Worm (Caenorhabditis elegans) whole organism, young adult: ENCODE data around the gene cylc-1.

ENCODE experiments used
- B0019.2 ChIP-seq: fragments of 200-800 bp; sonication (Bioruptor generic); conservative IDR thresholded peaks from 2 replicates; pipeline ENCODE4 v1.3.6; 2022; ENCODE audit warnings: missing genetic modification reagents, missing genetic modification characterization, missing compliant biosample characterization
- D2030.7 ChIP-seq: fragments of 200-800 bp; sonication (Bioruptor generic); IDR thresholded peaks from 2 replicates; pipeline ENCODE4 v1.3.6; 2022; ENCODE audit warnings: missing genetic modification reagents, missing genetic modification characterization, missing compliant biosample characterization
- F10E7.11 ChIP-seq: sonication (generic microtip); optimal IDR thresholded peaks from 2 replicates; lab custom pipeline; 2017; ENCODE audit warnings: mild to moderate bottlenecking, missing genetic modification characterization, moderate library complexity, missing compliant biosample characterization
- F22D6.2 ChIP-seq: sonication (generic microtip); optimal IDR thresholded peaks from 2 replicates; lab custom pipeline; 2016; ENCODE audit warnings: mild to moderate bottlenecking, missing genetic modification characterization, missing compliant biosample characterization
- F39B2.1 ChIP-seq: fragments of 200-800 bp; sonication (Bioruptor generic); IDR thresholded peaks from 2 replicates; pipeline ENCODE4 v1.3.6; 2022; ENCODE audit warnings: missing genetic modification reagents, missing genetic modification characterization, missing compliant biosample characterization
- K11D2.4 ChIP-seq: fragments of 200-800 bp; sonication (Bioruptor generic); IDR thresholded peaks from 2 replicates; pipeline ENCODE4 v1.3.6; 2022; ENCODE audit warnings: missing genetic modification reagents, missing genetic modification characterization, missing compliant biosample characterization
- Y53F4B.3 ChIP-seq: fragments of 200-800 bp; sonication (Bioruptor generic); IDR thresholded peaks from 2 replicates; pipeline ENCODE4 v1.3.6; 2022; ENCODE audit warnings: missing genetic modification reagents, missing genetic modification characterization, missing compliant biosample characterization
- Y56A3A.18 ChIP-seq: fragments of 200-800 bp; sonication (Bioruptor generic); IDR thresholded peaks from 2 replicates; pipeline ENCODE4 v1.3.6; 2022; ENCODE audit warnings: missing genetic modification reagents, missing genetic modification characterization, missing compliant biosample characterization
- Y95B8A.8 ChIP-seq: fragments of 200-800 bp; sonication (Bioruptor generic); IDR thresholded peaks from 2 replicates; pipeline ENCODE4 v1.3.6; 2022; ENCODE audit warnings: missing genetic modification reagents, missing genetic modification characterization, missing compliant biosample characterization
- ama-1 ChIP-seq, 3 experiments: fragments of 150-350 bp in 1 of 3; sonication (generic microtip) in 2 of 3; optimal IDR thresholded peaks; 2 replicates each; lab custom pipeline; 2014 to 2018; ENCODE audit warnings: missing biosample characterization in 2 of 3, missing genetic modification characterization in 2 of 3, missing genetic modification reagents in 2 of 3
- attf-3 ChIP-seq: fragments of 200-800 bp; sonication (Bioruptor generic); conservative IDR thresholded peaks from 2 replicates; pipeline ENCODE4 v1.3.6; 2022; ENCODE audit warnings: missing genetic modification reagents, missing genetic modification characterization, missing compliant biosample characterization
- attf-5 ChIP-seq: fragments of 200-800 bp; sonication (Bioruptor generic); optimal IDR thresholded peaks from 2 replicates; lab custom pipeline; 2018; ENCODE audit warnings: mild to moderate bottlenecking, missing genetic modification characterization, missing compliant biosample characterization
- bed-1 ChIP-seq: fragments of 200-800 bp; sonication (Bioruptor generic); IDR thresholded peaks from 2 replicates; pipeline ENCODE4 v1.3.6; 2022; ENCODE audit warnings: missing genetic modification reagents, missing genetic modification characterization, missing compliant biosample characterization
- ceh-58 ChIP-seq: fragments of 200-800 bp; sonication (Bioruptor generic); IDR thresholded peaks from 2 replicates; pipeline ENCODE4 v1.3.6; 2022; ENCODE audit warnings: missing genetic modification characterization, missing compliant biosample characterization
- ceh-91 ChIP-seq: fragments of 200-800 bp; sonication (Bioruptor generic); IDR thresholded peaks from 2 replicates; pipeline ENCODE4 v1.3.6; 2022; ENCODE audit warnings: missing genetic modification reagents, missing genetic modification characterization, missing compliant biosample characterization
- chd-7 ChIP-seq: sonication (generic microtip); optimal IDR thresholded peaks from 2 replicates; lab custom pipeline; 2016; ENCODE audit warnings: mild to moderate bottlenecking, missing genetic modification characterization, moderate library complexity, missing compliant biosample characterization
- dpl-1 ChIP-seq: fragments of 150-350 bp; optimal IDR thresholded peaks from 2 replicates; lab custom pipeline; 2014; ENCODE audit warnings: missing biosample characterization, missing genetic modification reagents, missing genetic modification characterization
- efl-1 ChIP-seq: fragments of 150-350 bp; optimal IDR thresholded peaks from 2 replicates; lab custom pipeline; 2014; ENCODE audit warnings: missing biosample characterization, missing genetic modification reagents, missing genetic modification characterization
- egl-18 ChIP-seq: fragments of 200-800 bp; sonication (Bioruptor generic); IDR thresholded peaks from 2 replicates; pipeline ENCODE4 v1.3.6; 2022; ENCODE audit warnings: missing genetic modification reagents, missing genetic modification characterization, missing compliant biosample characterization
- egrh-3 ChIP-seq: fragments of 200-800 bp; sonication (Bioruptor generic); IDR thresholded peaks from 2 replicates; pipeline ENCODE4 v1.3.6; 2022; ENCODE audit warnings: missing genetic modification reagents, missing genetic modification characterization, missing compliant biosample characterization
- fkh-3 ChIP-seq: sonication (generic microtip); optimal IDR thresholded peaks from 2 replicates; lab custom pipeline; 2016; ENCODE audit warnings: mild to moderate bottlenecking, missing genetic modification characterization, missing compliant biosample characterization
- him-1 ChIP-seq: sonication (generic microtip); optimal IDR thresholded peaks from 2 replicates; lab custom pipeline; 2016; ENCODE audit warnings: missing genotype, missing genetic modification reagents, missing genetic modification characterization, missing compliant biosample characterization
- hmg-1.2 ChIP-seq: fragments of 200-800 bp; sonication (Bioruptor generic); IDR thresholded peaks from 2 replicates; pipeline ENCODE4 v1.3.6; 2022; ENCODE audit warnings: missing genetic modification reagents, missing genetic modification characterization, missing compliant biosample characterization
- lin-35 ChIP-seq, 3 experiments: fragments of 150-350 bp in 2 of 3; sonication (generic microtip) in 1 of 3; optimal IDR thresholded peaks; 2 replicates each; lab custom pipeline; 2014 to 2018; ENCODE audit warnings: missing biosample characterization in 3 of 3, missing genetic modification characterization in 3 of 3, missing genetic modification reagents in 3 of 3
- lin-40 ChIP-seq: sonication (generic microtip); optimal IDR thresholded peaks from 2 replicates; lab custom pipeline; 2016; ENCODE audit warnings: missing genetic modification characterization, mild to moderate bottlenecking, missing compliant biosample characterization, missing genotype, missing genetic modification reagents
- lin-54 ChIP-seq: fragments of 200-800 bp; sonication (Bioruptor generic); optimal IDR thresholded peaks from 2 replicates; lab custom pipeline; 2018; ENCODE audit warnings: mild to moderate bottlenecking, missing genetic modification characterization, missing compliant biosample characterization
- madf-3 ChIP-seq: fragments of 200-800 bp; sonication (Bioruptor generic); IDR thresholded peaks from 2 replicates; pipeline ENCODE4 v1.3.6; 2022; ENCODE audit warnings: missing genetic modification reagents, missing genetic modification characterization, missing compliant biosample characterization
- mcd-1 ChIP-seq: fragments of 200-800 bp; sonication (Bioruptor generic); IDR thresholded peaks from 2 replicates; pipeline ENCODE4 v1.3.6; 2022; ENCODE audit warnings: missing genetic modification reagents, missing genetic modification characterization, missing compliant biosample characterization
- nfya-2 ChIP-seq: fragments of 200-800 bp; sonication (Bioruptor generic); IDR thresholded peaks from 2 replicates; pipeline ENCODE4 v1.3.6; 2022; ENCODE audit warnings: missing genetic modification reagents, missing genetic modification characterization, missing compliant biosample characterization
- nhr-120 ChIP-seq: fragments of 200-800 bp; sonication (Bioruptor generic); IDR thresholded peaks from 2 replicates; pipeline ENCODE4 v1.3.6; 2022; ENCODE audit warnings: missing genetic modification characterization, missing compliant biosample characterization
- pbrm-1 ChIP-seq: fragments of 200-800 bp; sonication (Bioruptor generic); IDR thresholded peaks from 2 replicates; pipeline ENCODE4 v1.3.6; 2022; ENCODE audit warnings: missing genetic modification reagents, missing genetic modification characterization, missing compliant biosample characterization
- rec-8 ChIP-seq, 2 experiments: sonication (generic microtip); optimal IDR thresholded peaks; 2 replicates each; lab custom pipeline; 2016; ENCODE audit warnings: mild to moderate bottlenecking in 2 of 2, missing genetic modification characterization in 2 of 2, missing genetic modification reagents in 2 of 2, missing genotype in 2 of 2, missing biosample characterization in 1 of 2, missing compliant biosample characterization in 1 of 2, moderate library complexity in 1 of 2
- repo-1 ChIP-seq: sonication (generic microtip); optimal IDR thresholded peaks from 2 replicates; lab custom pipeline; 2017; ENCODE audit warnings: mild to moderate bottlenecking, missing genetic modification characterization, missing compliant biosample characterization
- sdz-38 ChIP-seq: sonication (generic microtip); optimal IDR thresholded peaks from 2 replicates; lab custom pipeline; 2016; ENCODE audit warnings: missing genotype, missing genetic modification characterization, missing compliant biosample characterization
- snpc-1.1 ChIP-seq: sonication (generic microtip); optimal IDR thresholded peaks from 2 replicates; lab custom pipeline; 2017; ENCODE audit warnings: missing genetic modification characterization, mild to moderate bottlenecking, missing compliant biosample characterization, antibody characterized with exemption, moderate library complexity, missing genotype, missing genetic modification reagents; ENCODE audit not compliant: insufficient read depth
- snpc-4 ChIP-seq, 5 experiments: fragments of 150-350 bp in 1 of 5; sonication (generic microtip) in 4 of 5; optimal IDR thresholded peaks; 2 replicates each; lab custom pipeline; 2014 to 2018; ENCODE audit warnings: missing genetic modification characterization in 5 of 5, missing biosample characterization in 3 of 5, antibody characterized with exemption in 2 of 5, mild to moderate bottlenecking in 2 of 5, missing compliant biosample characterization in 2 of 5, missing genotype in 2 of 5, moderate library complexity in 2 of 5, missing genetic modification reagents in 1 of 5
- somi-1 ChIP-seq: fragments of 200-800 bp; sonication (Bioruptor generic); optimal IDR thresholded peaks from 2 replicates; lab custom pipeline; 2018; ENCODE audit warnings: mild to moderate bottlenecking, missing genetic modification characterization, missing compliant biosample characterization
- tbp1 ChIP-seq: fragments of 200-800 bp; sonication (Bioruptor generic); optimal IDR thresholded peaks from 2 replicates; lab custom pipeline; 2018; ENCODE audit warnings: mild to moderate bottlenecking, missing genetic modification characterization, missing compliant biosample characterization
- tbx-9 ChIP-seq: sonication (generic microtip); optimal IDR thresholded peaks from 2 replicates; lab custom pipeline; 2016; ENCODE audit warnings: borderline replicate concordance, missing genetic modification characterization, inconsistent platforms, missing compliant biosample characterization
- ztf-22 ChIP-seq: fragments of 200-800 bp; sonication (Bioruptor generic); optimal IDR thresholded peaks from 2 replicates; lab custom pipeline; 2018; ENCODE audit warnings: mild to moderate bottlenecking, missing genetic modification characterization, moderate library complexity, missing compliant biosample characterization
- ztf-26 ChIP-seq: sonication (generic microtip); optimal IDR thresholded peaks from 2 replicates; lab custom pipeline; 2017; ENCODE audit warnings: missing genetic modification characterization, missing compliant biosample characterization

The cylc-1 gene

ce11 chrIV:5195531-5195930, 30.0 kb downstream of the cylc-1 start, which contains the start of gene gpa-18:
TSS of gene gpa-18 (minus strand) at chrIV:5195631.
- no peak for TF ChIP-seq rec-8 (tag; optimal IDR thresholded peaks at IDR 0.05; lab: Kevin White, UChicago)
- TF ChIP-seq pbrm-1, result no peak
- TF ChIP-seq dpl-1 (GFP tag; lab: Kevin White, UChicago), result no peak
- TF ChIP-seq attf-5 (GFP tag; lab: Kevin White, UChicago), result no peak
- TF ChIP-seq egl-18 (GFP tag; lab: Robert Waterston, UW), result no peak
- no peak for TF ChIP-seq repo-1 (tag; lab: Kevin White, UChicago)

- TF ChIP-seq chd-7 (tag; lab: Kevin White, UChicago) (no peak), snpc-4 (GFP tag; optimal IDR thresholded peaks at IDR 0.05; lab: Kevin White, UChicago) (no peak), snpc-4 (tag; optimal IDR thresholded peaks at IDR 0.05; lab: Kevin White, UChicago) (peak in 2 of 4 experiments; percentile 4 to 53), him-1 (tag; lab: Kevin White, UChicago) (no peak), madf-3 (GFP tag; lab: Robert Waterston, UW) (no peak), attf-3 (GFP tag; lab: Robert Waterston, UW) (no peak), efl-1 (peak; percentile 48), D2030.7 (GFP tag; lab: Robert Waterston, UW) (no peak), ama-1 (optimal IDR thresholded peaks at IDR 0.05; lab: Kevin White, UChicago) (no peak), ama-1 (GFP tag; optimal IDR thresholded peaks at IDR 0.05; lab: Kevin White, UChicago) (no peak), Y53F4B.3 (GFP tag; lab: Robert Waterston, UW) (no peak), bed-1 (no peak), snpc-1.1 (tag; lab: Kevin White, UChicago) (no peak), egrh-3 (no peak), F22D6.2 (no peak), lin-35 (GFP tag; optimal IDR thresholded peaks at IDR 0.05; lab: Kevin White, UChicago) (peak in 1 of 3 experiments; percentile 67), lin-54 (GFP tag; lab: Kevin White, UChicago) (peak; percentile 65), ceh-58 (GFP tag; lab: Robert Waterston, UW) (no peak), tbp1 (GFP tag; lab: Kevin White, UChicago) (peak; percentile 16), hmg-1.2 (GFP tag; lab: Robert Waterston, UW) (no peak), mcd-1 (GFP tag; lab: Robert Waterston, UW) (peak; percentile 39; the same call in 1 of the 2 replicates)
These were observed 37.5 kb downstream of the cylc-1 start for ce11 chrIV:5188051-5188450.

ce11 chrIV:5186480-5187205, 38.9 kb downstream of the cylc-1 start, which contains the start of the genes W03F8.6 and mtrf-1L:
TSS of gene W03F8.6 (minus strand) at chrIV:5186580.
TSS of gene mtrf-1L (plus strand) at chrIV:5187155.
- no peak for TF ChIP-seq sdz-38
- no peak for TF ChIP-seq egl-18 (GFP tag; lab: Robert Waterston, UW)
- TF ChIP-seq egrh-3, result no peak
- no peak for TF ChIP-seq fkh-3

ce11 chrIV:5183755-5184166, 41.8 kb downstream of the cylc-1 start, which contains the start of gene W03F8.4:
TSS of gene W03F8.4 (plus strand) at chrIV:5184123.
- TF ChIP-seq lin-40 (peak; percentile 94), madf-3 (GFP tag; lab: Robert Waterston, UW) (peak; percentile 93), tbx-9 (tag; lab: Kevin White, UChicago) (no peak), somi-1 (peak; percentile 55), F39B2.1 (GFP tag; lab: Robert Waterston, UW) (0 out of 2 replicates have a peak, but pooled peaks have one; percentile 32), ceh-91 (peak; percentile 73), snpc-1.1 (tag; lab: Kevin White, UChicago) (peak; percentile 76), B0019.2 (GFP tag; lab: Robert Waterston, UW) (no peak; the same call in 1 of the 2 replicates), F10E7.11 (tag; lab: Kevin White, UChicago) (no peak), tbp1 (GFP tag; lab: Kevin White, UChicago) (peak; percentile 75), nfya-2 (GFP tag; lab: Robert Waterston, UW) (no peak), ztf-26 (peak; percentile 84), Y56A3A.18 (GFP tag; lab: Robert Waterston, UW) (peak; percentile 83; the same call in 1 of the 2 replicates), egrh-3 (no peak), egl-18 (GFP tag; lab: Robert Waterston, UW) (0 out of 2 replicates have a peak, but pooled peaks have one; percentile 64), ztf-22 (GFP tag; lab: Kevin White, UChicago) (no peak), Y95B8A.8 (GFP tag; lab: Robert Waterston, UW) (0 out of 2 replicates have a peak, but pooled peaks have one; percentile 19), K11D2.4 (GFP tag; lab: Robert Waterston, UW) (peak; percentile 91), nhr-120 (GFP tag; lab: Robert Waterston, UW) (no peak)
